Fruit fly (Drosophila melanogaster): ENCODE measurements around the gene CG12078.

dm6 chr3L:3291159-3291558 is 47.1 kb upstream of the CG12078 start, which contains the start of gene CG12009:
- no peak for TF ChIP-seq CG34367 (tag; optimal IDR thresholded peaks at IDR 0.05)
- TF ChIP-seq Ets98B (GFP tag; IDR thresholded peaks at IDR 0.05): no peak
- no peak for TF ChIP-seq D1 (tag; optimal IDR thresholded peaks at IDR 0.05)
- no peak for TF ChIP-seq Pif1B (GFP tag; optimal IDR thresholded peaks at IDR 0.05)
- TF ChIP-seq CG15710 (tag; optimal IDR thresholded peaks at IDR 0.05): no peak

Measured in whole organism, pupa.